Worm (Caenorhabditis elegans): ENCODE measurements around the gene T28F3.8.

DNA sequence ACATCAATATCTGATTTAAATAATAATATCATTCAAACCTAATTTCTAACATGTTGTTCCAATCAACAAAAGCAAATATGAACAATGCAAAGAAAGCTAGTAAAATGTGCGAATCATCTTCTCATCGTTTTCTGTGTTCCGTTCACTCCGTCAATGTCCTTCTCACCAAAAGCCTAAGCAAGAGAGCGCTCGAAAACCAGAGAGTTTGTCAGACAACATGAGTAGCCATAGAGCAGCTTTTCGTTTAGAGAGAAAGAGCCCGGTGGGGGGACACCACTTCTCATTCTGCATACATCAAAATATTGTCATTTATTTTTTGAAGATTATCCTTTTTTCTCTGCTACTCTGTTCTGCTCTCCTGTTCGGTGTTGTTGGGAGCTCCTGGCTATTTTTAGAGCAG is 13.4 kb downstream of the T28F3.8 start:
- TF ChIP-seq flt-1 (GFP tag; IDR thresholded peaks at IDR 0.05) (no peak), med-1 (GFP tag; optimal IDR thresholded peaks at IDR 0.05; ENCODE audit: insufficient read depth) (no peak), ztf-23 (GFP tag; IDR thresholded peaks at IDR 0.05) (no peak), klf-2 (GFP tag; conservative IDR thresholded peaks at IDR 0.05) (no peak), tab-1 (GFP tag; IDR thresholded peaks at IDR 0.05) (no peak), cog-1 (tag; optimal IDR thresholded peaks at IDR 0.05) (no peak), ztf-29 (GFP tag; IDR thresholded peaks at IDR 0.05) (no peak)

Data from whole organism, midembryonic.